Worm (Caenorhabditis elegans) whole organism, L3 larva: Measurements from ENCODE around the gene snrp-40.1.

ENCODE experiments used
- R02D3.7 ChIP-seq: fragments of 150-350 bp; optimal IDR thresholded peaks from 2 replicates; lab custom pipeline; 2014; ENCODE audit warnings: missing biosample characterization, missing genetic modification characterization
- ZK546.5 ChIP-seq: sonication (generic microtip); optimal IDR thresholded peaks from 2 replicates; lab custom pipeline; 2017; ENCODE audit warnings: missing biosample characterization, missing genetic modification characterization
- aly-2 ChIP-seq: fragments of 150-350 bp; optimal IDR thresholded peaks from 2 replicates; lab custom pipeline; 2014; ENCODE audit warnings: missing biosample characterization, missing genetic modification characterization
- ceh-16 ChIP-seq: sonication (generic microtip); optimal IDR thresholded peaks from 2 replicates; lab custom pipeline; 2017; ENCODE audit warnings: missing biosample characterization, missing genetic modification characterization
- ceh-82 ChIP-seq: fragments of 150-350 bp; optimal IDR thresholded peaks from 2 replicates; lab custom pipeline; 2014; ENCODE audit warnings: missing biosample characterization, missing genetic modification characterization
- ceh-9 ChIP-seq: sonication (generic microtip); optimal IDR thresholded peaks from 2 replicates; lab custom pipeline; 2018; ENCODE audit warnings: missing biosample characterization, missing genetic modification characterization
- daf-12 ChIP-seq: fragments of 150-350 bp; optimal IDR thresholded peaks from 2 replicates; lab custom pipeline; 2014; ENCODE audit warnings: missing biosample characterization, missing genetic modification reagents, missing genetic modification characterization
- egl-27 ChIP-seq: sonication (generic microtip); optimal IDR thresholded peaks from 4 replicates; lab custom pipeline; 2017; ENCODE audit warnings: missing biosample characterization, missing genetic modification reagents, missing genetic modification characterization
- egl-5 ChIP-seq: fragments of 150-350 bp; optimal IDR thresholded peaks from 2 replicates; lab custom pipeline; 2017; ENCODE audit warnings: missing biosample characterization, missing genetic modification reagents, missing genetic modification characterization, inconsistent platforms
- elt-2 ChIP-seq: sonication (generic microtip); optimal IDR thresholded peaks from 2 replicates; lab custom pipeline; 2016; ENCODE audit warnings: missing genetic modification reagents, mild to moderate bottlenecking, missing genetic modification characterization, missing compliant biosample characterization
- elt-3 ChIP-seq, 3 experiments: fragments of 150-350 bp in 1 of 3; sonication (generic microtip) in 2 of 3; optimal IDR thresholded peaks; 2 replicates in 2 of 3; 4 replicates in 1 of 3; lab custom pipeline; 2014 to 2017; ENCODE audit warnings: missing biosample characterization in 3 of 3, missing genetic modification characterization in 3 of 3
- eor-1 ChIP-seq, 2 experiments: fragments of 150-350 bp; optimal IDR thresholded peaks; 2 replicates each; lab custom pipeline; 2014 to 2018; ENCODE audit warnings: missing biosample characterization in 2 of 2, missing genetic modification characterization in 2 of 2
- fkh-10 ChIP-seq: sonication (generic microtip); optimal IDR thresholded peaks from 2 replicates; lab custom pipeline; 2017; ENCODE audit warnings: missing biosample characterization, missing genetic modification reagents, missing genetic modification characterization
- fos-1 ChIP-seq: fragments of 150-350 bp; optimal IDR thresholded peaks from 2 replicates; lab custom pipeline; 2014; ENCODE audit warnings: missing biosample characterization, missing genetic modification characterization
- hmg-11 ChIP-seq: sonication (generic microtip); optimal IDR thresholded peaks from 2 replicates; lab custom pipeline; 2016; ENCODE audit warnings: missing genetic modification characterization, missing compliant biosample characterization
- jun-1 ChIP-seq: fragments of 150-350 bp; optimal IDR thresholded peaks from 2 replicates; lab custom pipeline; 2014; ENCODE audit warnings: missing biosample characterization, missing genetic modification reagents, missing genetic modification characterization
- lin-39 ChIP-seq: fragments of 150-350 bp; optimal IDR thresholded peaks from 2 replicates; lab custom pipeline; 2018; ENCODE audit warnings: missing biosample characterization, missing genetic modification reagents, missing genetic modification characterization
- lsy-12 ChIP-seq: sonication (generic microtip); optimal IDR thresholded peaks from 2 replicates; lab custom pipeline; 2016; ENCODE audit warnings: mild to moderate bottlenecking, missing genetic modification characterization, missing compliant biosample characterization
- mdl-1 ChIP-seq: fragments of 150-350 bp; optimal IDR thresholded peaks from 2 replicates; lab custom pipeline; 2014; ENCODE audit warnings: missing biosample characterization, missing genetic modification characterization
- mml-1 ChIP-seq: fragments of 150-350 bp; sonication (generic microtip); optimal IDR thresholded peaks from 3 replicates; lab custom pipeline; 2014; ENCODE audit warnings: missing biosample characterization, missing genetic modification characterization
- nhr-12 ChIP-seq: fragments of 150-350 bp; optimal IDR thresholded peaks from 2 replicates; lab custom pipeline; 2014; ENCODE audit warnings: missing biosample characterization, missing genetic modification characterization
- nhr-25 ChIP-seq: sonication (generic microtip); optimal IDR thresholded peaks from 2 replicates; lab custom pipeline; 2017; ENCODE audit warnings: missing biosample characterization, missing genetic modification characterization
- nhr-28 ChIP-seq: fragments of 150-350 bp; optimal IDR thresholded peaks from 2 replicates; lab custom pipeline; 2014; ENCODE audit warnings: missing biosample characterization, missing genetic modification characterization
- nhr-43 ChIP-seq: sonication (generic microtip); optimal IDR thresholded peaks from 2 replicates; lab custom pipeline; 2016; ENCODE audit warnings: mild to moderate bottlenecking, missing genetic modification characterization, missing compliant biosample characterization; ENCODE audit not compliant: poor library complexity, severe bottlenecking
- nhr-67 ChIP-seq: fragments of 150-350 bp; optimal IDR thresholded peaks from 2 replicates; lab custom pipeline; 2014; ENCODE audit warnings: missing biosample characterization, missing genetic modification characterization
- nhr-77 ChIP-seq: fragments of 150-350 bp; optimal IDR thresholded peaks from 2 replicates; lab custom pipeline; 2014; ENCODE audit warnings: missing biosample characterization, missing genetic modification characterization
- pha-4 ChIP-seq: fragments of 150-350 bp; optimal IDR thresholded peaks from 2 replicates; lab custom pipeline; 2014; ENCODE audit warnings: missing biosample characterization, missing genetic modification reagents, missing genetic modification characterization
- pqm-1 ChIP-seq: fragments of 150-350 bp; optimal IDR thresholded peaks from 2 replicates; lab custom pipeline; 2017; ENCODE audit warnings: missing biosample characterization, missing genetic modification characterization, inconsistent platforms
- sea-2 ChIP-seq: fragments of 150-350 bp; sonication (generic microtip); optimal IDR thresholded peaks from 4 replicates; lab custom pipeline; 2014; ENCODE audit warnings: missing biosample characterization, missing genetic modification reagents, missing genetic modification characterization
- snpc-4 ChIP-seq: fragments of 150-350 bp; optimal IDR thresholded peaks from 2 replicates; lab custom pipeline; 2014; ENCODE audit warnings: missing biosample characterization, missing genetic modification characterization
- unc-62 ChIP-seq: fragments of 150-350 bp; sonication (generic microtip); optimal IDR thresholded peaks from 4 replicates; lab custom pipeline; 2014; ENCODE audit warnings: missing biosample characterization, missing genetic modification reagents, missing genetic modification characterization
- ztf-4 ChIP-seq: fragments of 150-350 bp; optimal IDR thresholded peaks from 2 replicates; lab custom pipeline; 2014; ENCODE audit warnings: missing biosample characterization, missing genetic modification characterization

The snrp-40.1 gene

DNA sequence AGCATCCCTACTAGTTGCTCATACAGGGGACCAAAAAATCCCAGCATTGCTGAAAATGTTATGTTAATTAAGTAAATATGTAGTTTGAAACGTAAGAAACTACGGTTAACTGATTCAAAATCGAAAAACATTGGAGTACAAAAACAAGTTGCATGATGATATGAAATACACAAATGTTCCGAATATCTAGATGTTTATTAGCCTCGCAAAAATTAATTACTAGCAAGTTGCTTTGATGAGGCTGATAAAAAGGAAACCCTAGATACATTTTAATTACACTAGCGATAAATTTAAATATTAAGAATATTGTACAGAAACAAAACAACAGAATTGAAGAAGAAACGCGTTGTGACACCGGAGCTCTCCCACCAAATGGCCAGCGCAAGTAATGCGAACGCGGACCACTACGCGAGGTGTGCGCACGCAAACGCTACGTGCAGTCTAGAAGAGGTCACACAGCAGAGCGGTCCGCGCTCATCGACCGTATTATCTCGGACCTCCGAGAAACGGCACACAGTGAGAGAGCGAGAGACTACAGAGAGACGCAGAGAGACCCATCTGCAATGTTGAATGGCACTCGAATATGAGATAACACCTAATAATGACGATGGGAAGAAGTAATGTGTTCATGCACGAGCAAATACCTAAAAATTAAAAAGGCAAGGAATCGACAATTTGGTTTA is 2.8 kb downstream of the snrp-40.1 start, which contains the start of gene inx-2:
inx-2 (minus strand) TSS at position 51 of the 683 bp plus-strand sequence.
- TF ChIP-seq pqm-1: no peak
- no peak for TF ChIP-seq unc-62 (GFP tag; lab: Kevin White, UChicago)
- TF ChIP-seq ztf-4 (tag; lab: Kevin White, UChicago): no peak
- no peak for TF ChIP-seq snpc-4
- no peak for TF ChIP-seq elt-3 (tag; optimal IDR thresholded peaks at IDR 0.05; lab: Kevin White, UChicago)
- no peak for TF ChIP-seq sea-2
- no peak for TF ChIP-seq fkh-10 (GFP tag; lab: Kevin White, UChicago)
- no peak for TF ChIP-seq jun-1 (tag; lab: Kevin White, UChicago)
- TF ChIP-seq aly-2: no peak
- no peak for TF ChIP-seq lin-39
- TF ChIP-seq nhr-12 (tag; lab: Kevin White, UChicago): no peak
- no peak for TF ChIP-seq nhr-28
- TF ChIP-seq lsy-12 (tag; lab: Kevin White, UChicago): no peak
- no peak for TF ChIP-seq egl-5
- TF ChIP-seq mdl-1 (tag; lab: Kevin White, UChicago): no peak
- no peak for TF ChIP-seq daf-12 (tag; lab: Kevin White, UChicago)

DNA sequence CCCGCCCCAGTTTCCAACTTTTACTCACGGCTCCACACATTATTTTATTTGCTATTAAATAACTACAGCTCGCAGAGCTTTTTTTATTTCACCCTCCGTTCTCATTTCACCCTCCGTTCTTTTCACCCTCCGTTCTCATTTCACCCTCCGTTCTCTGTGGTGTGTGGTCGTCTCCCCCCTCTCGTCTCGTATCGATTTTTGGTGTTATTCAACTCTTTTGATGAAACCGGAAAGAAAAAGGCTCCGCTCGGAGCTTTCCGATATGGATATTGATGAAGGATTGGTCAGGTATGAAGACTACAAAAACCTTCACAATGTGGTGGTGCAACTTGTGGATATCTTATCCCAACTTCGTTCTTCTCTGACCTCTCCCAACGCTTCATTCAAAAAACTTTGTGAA is 9.1 kb downstream of the snrp-40.1 start:
- TF ChIP-seq ZK546.5 (tag; lab: Kevin White, UChicago) (no peak), R02D3.7 (tag; lab: Kevin White, UChicago) (no peak), mml-1 (tag; lab: Kevin White, UChicago) (no peak), ceh-9 (tag; lab: Kevin White, UChicago) (no peak), hmg-11 (tag; lab: Kevin White, UChicago) (no peak), ztf-4 (tag; lab: Kevin White, UChicago) (no peak), lin-39 (no peak)

DNA sequence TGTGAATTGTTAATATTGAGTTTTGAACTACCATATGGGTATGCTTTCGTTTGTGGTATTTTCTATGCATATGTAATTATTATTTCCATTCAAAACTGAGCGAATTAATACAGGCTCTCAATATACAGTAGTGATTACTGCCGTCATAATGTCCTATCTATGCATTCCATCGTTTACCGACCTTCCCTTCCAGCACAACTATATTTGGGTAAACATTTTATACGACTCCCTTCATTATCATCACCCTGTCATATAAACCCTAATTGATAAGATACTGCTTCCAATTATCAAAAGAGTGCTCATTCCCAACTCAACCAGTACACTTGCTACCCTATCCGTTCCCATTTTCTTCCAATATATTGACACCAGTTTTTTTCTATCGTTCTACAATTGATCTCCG is 9.7 kb downstream of the snrp-40.1 start:
- TF ChIP-seq ceh-82 (tag; lab: Kevin White, UChicago) (no peak), elt-2 (tag; lab: Kevin White, UChicago) (peak; percentile 86), aly-2 (no peak), pqm-1 (peak; percentile 59), nhr-28 (no peak), jun-1 (tag; lab: Kevin White, UChicago) (peak; percentile 6)

DNA sequence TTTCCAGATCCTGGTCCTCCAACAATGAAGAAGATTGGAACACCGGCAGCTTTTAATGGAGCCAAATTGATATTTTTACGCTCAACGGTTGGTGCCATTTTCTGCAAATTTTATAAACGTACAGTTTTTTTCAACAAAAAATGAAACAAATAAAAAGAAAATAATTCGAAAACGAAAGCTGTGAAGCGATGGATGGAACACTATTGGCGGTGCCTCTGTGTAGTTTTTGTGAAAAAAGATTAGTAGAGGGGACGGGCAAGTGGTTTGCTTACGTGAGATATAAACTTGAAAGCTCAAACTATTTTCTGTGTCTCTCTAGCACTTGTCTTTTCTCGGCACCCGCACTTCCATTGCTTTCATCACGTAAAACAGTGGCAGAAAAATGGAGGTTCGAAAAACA is 12.0 kb downstream of the snrp-40.1 start, which contains the start of gene F38B2.4:
F38B2.4 (minus strand) TSS at position 101 of the 400 bp plus-strand sequence.
- TF ChIP-seq ceh-9 (tag; lab: Kevin White, UChicago): no peak
- no peak for TF ChIP-seq nhr-43 (tag; lab: Kevin White, UChicago)
- TF ChIP-seq eor-1 (tag; optimal IDR thresholded peaks at IDR 0.05; lab: Kevin White, UChicago): no peak
- TF ChIP-seq aly-2: no peak
- TF ChIP-seq egl-27 (tag; lab: Kevin White, UChicago): no peak
- no peak for TF ChIP-seq fos-1 (tag; lab: Kevin White, UChicago)
- TF ChIP-seq mdl-1 (tag; lab: Kevin White, UChicago): no peak
- no peak for TF ChIP-seq nhr-12 (tag; lab: Kevin White, UChicago)
- no peak for TF ChIP-seq pha-4 (tag; lab: Kevin White, UChicago)
- TF ChIP-seq ceh-16: no peak
- no peak for TF ChIP-seq daf-12 (tag; lab: Kevin White, UChicago)
- no peak for TF ChIP-seq jun-1 (tag; lab: Kevin White, UChicago)
- TF ChIP-seq fkh-10 (GFP tag; lab: Kevin White, UChicago): no peak
- no peak for TF ChIP-seq nhr-28
- TF ChIP-seq ztf-4 (tag; lab: Kevin White, UChicago): no peak
- TF ChIP-seq nhr-67 (tag; lab: Kevin White, UChicago): no peak
- TF ChIP-seq nhr-25 (tag; lab: Kevin White, UChicago): no peak
- TF ChIP-seq nhr-77 (tag; lab: Kevin White, UChicago): no peak
- TF ChIP-seq unc-62 (GFP tag; lab: Kevin White, UChicago): no peak
- TF ChIP-seq, all 47 proteins: peak for 0

DNA sequence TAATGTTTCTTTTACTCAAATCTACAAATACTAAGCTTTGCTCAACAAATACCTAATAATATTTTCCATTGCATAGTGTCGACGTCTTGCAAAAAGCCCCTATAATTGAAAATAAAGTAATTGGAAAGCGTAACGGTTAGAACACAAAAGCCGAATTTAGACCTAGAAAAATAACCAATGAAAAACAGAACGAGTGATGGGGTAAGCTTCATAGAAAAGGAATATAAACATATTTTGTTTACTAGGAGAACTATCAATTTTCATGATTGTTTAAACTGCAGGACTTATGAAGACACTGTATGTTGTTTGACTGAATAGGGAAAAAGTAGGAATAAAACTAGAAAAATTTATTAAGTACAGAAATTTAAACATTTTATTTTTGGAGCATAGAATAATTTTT is 13.3 kb downstream of the snrp-40.1 start, which contains the start of gene F38B2.3:
F38B2.3 (minus strand) TSS at position 101 of the 400 bp plus-strand sequence.
- no peak for TF ChIP-seq fkh-10 (GFP tag; lab: Kevin White, UChicago)
- no peak for TF ChIP-seq nhr-12 (tag; lab: Kevin White, UChicago)
